Worm (Caenorhabditis elegans) whole organism, young adult: Measurements from ENCODE around the gene srsx-24.
"Not testable (repeated sequence)": the region's sequence is repeated elsewhere in the genome, so short reads cannot be mapped to it uniquely, and the experiment has no call there.

Experiments used
- B0261.1 ChIP-seq: sonication (generic microtip); optimal IDR thresholded peaks from 2 replicates; lab custom pipeline; 2016; ENCODE audit warnings: mild to moderate bottlenecking, missing genetic modification characterization, moderate library complexity, missing compliant biosample characterization
- F57C9.4 ChIP-seq: sonication (generic microtip); optimal IDR thresholded peaks from 2 replicates; lab custom pipeline; 2017; ENCODE audit warnings: mild to moderate bottlenecking, missing genetic modification characterization, missing compliant biosample characterization
- ZK185.1 ChIP-seq: sonication (generic microtip); optimal IDR thresholded peaks from 2 replicates; lab custom pipeline; 2016; ENCODE audit warnings: mild to moderate bottlenecking, missing genetic modification characterization, missing compliant biosample characterization; ENCODE audit not compliant: poor library complexity, severe bottlenecking
- athp-1 ChIP-seq: sonication (generic microtip); optimal IDR thresholded peaks from 2 replicates; lab custom pipeline; 2017; ENCODE audit warnings: mild to moderate bottlenecking, missing genetic modification characterization, missing compliant biosample characterization
- attf-5 ChIP-seq: fragments of 200-800 bp; sonication (Bioruptor generic); optimal IDR thresholded peaks from 2 replicates; lab custom pipeline; 2018; ENCODE audit warnings: mild to moderate bottlenecking, missing genetic modification characterization, missing compliant biosample characterization
- hlh-26 ChIP-seq: fragments of 200-800 bp; sonication (Bioruptor generic); conservative IDR thresholded peaks from 2 replicates; pipeline ENCODE4 v1.3.6; 2022; ENCODE audit warnings: missing genetic modification reagents, missing genetic modification characterization, missing compliant biosample characterization
- hmg-20 ChIP-seq: fragments of 200-800 bp; sonication (Bioruptor generic); IDR thresholded peaks from 2 replicates; pipeline ENCODE4 v1.3.6; 2022; ENCODE audit warnings: missing genetic modification reagents, missing genetic modification characterization, missing compliant biosample characterization
- nfya-1 ChIP-seq: sonication (generic microtip); optimal IDR thresholded peaks from 2 replicates; lab custom pipeline; 2017; ENCODE audit warnings: antibody characterized with exemption, missing compliant biosample characterization, missing genetic modification characterization, borderline replicate concordance; ENCODE audit not compliant: insufficient read depth
- nfya-2 ChIP-seq: fragments of 200-800 bp; sonication (Bioruptor generic); IDR thresholded peaks from 2 replicates; pipeline ENCODE4 v1.3.6; 2022; ENCODE audit warnings: missing genetic modification reagents, missing genetic modification characterization, missing compliant biosample characterization
- pha-4 ChIP-seq: fragments of 150-350 bp; sonication (generic microtip); optimal IDR thresholded peaks from 2 replicates; lab custom pipeline; 2014; ENCODE audit warnings: missing biosample characterization, missing genetic modification reagents, missing genetic modification characterization
- unc-130 ChIP-seq: sonication (generic microtip); optimal IDR thresholded peaks from 2 replicates; lab custom pipeline; 2016; ENCODE audit warnings: missing genetic modification reagents, missing genetic modification characterization, missing compliant biosample characterization

DNA sequence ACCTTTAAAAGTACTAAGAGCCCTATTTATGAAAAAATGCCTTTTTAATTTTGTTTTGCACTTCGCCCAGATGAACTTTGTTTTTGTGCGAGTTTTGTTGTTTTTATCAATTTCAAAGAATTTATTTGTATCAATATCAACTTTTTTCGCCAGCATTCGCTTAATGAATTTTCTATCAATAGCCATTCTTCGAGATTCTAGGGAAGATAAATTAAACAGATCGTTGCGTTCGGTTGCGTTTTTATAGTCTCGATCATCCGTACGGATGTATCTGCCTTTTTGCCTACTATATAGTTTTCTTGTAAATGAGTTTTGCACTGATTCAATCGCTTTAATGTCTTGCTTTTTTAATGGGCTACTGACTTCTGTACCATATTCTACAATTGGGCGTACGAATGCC, 33.8 kb downstream of the srsx-24 start, which contains the start of gene nhr-147:
- not testable (repeated sequence) for TF ChIP-seq nfya-1 (tag; lab: Kevin White, UChicago); hmg-20 (GFP tag; lab: Robert Waterston, UW); nfya-2 (GFP tag; lab: Robert Waterston, UW); ZK185.1 (tag; lab: Kevin White, UChicago); attf-5 (GFP tag; lab: Kevin White, UChicago); unc-130 (GFP tag; lab: Kevin White, UChicago); athp-1 (tag; lab: Kevin White, UChicago); hlh-26 (GFP tag; lab: Robert Waterston, UW); pha-4 (tag; lab: Kevin White, UChicago); B0261.1; F57C9.4
